Fruit fly (Drosophila melanogaster) whole organism, embryonic: ENCODE measurements around the gene aru.

ENCODE experiments used
- ATbp ChIP-seq: fragments of 200-800 bp; sonication (Bioruptor generic); optimal IDR thresholded peaks from 2 replicates; lab custom pipeline; 2017; ENCODE audit warnings: missing biosample characterization, mild to moderate bottlenecking, missing genetic modification characterization, missing genetic modification reagents
- Antp ChIP-seq: fragments of 200-800 bp; sonication (Bioruptor generic); optimal IDR thresholded peaks from 3 replicates; lab custom pipeline; 2016; ENCODE audit warnings: missing biosample characterization, missing genetic modification characterization
- Atf3 ChIP-seq: fragments of 200-800 bp; sonication (Bioruptor generic); optimal IDR thresholded peaks from 3 replicates; lab custom pipeline; 2016; ENCODE audit warnings: missing biosample characterization, missing genetic modification characterization
- Bteb2 ChIP-seq: fragments of 200-800 bp; sonication (Bioruptor generic); optimal IDR thresholded peaks from 2 replicates; lab custom pipeline; 2016; ENCODE audit warnings: missing biosample characterization, missing genetic modification characterization
- CG11723 ChIP-seq: fragments of 200-800 bp; sonication (Bioruptor generic); optimal IDR thresholded peaks from 2 replicates; lab custom pipeline; 2017; ENCODE audit warnings: missing biosample characterization, mild to moderate bottlenecking, missing genetic modification characterization
- CG12236 ChIP-seq: fragments of 200-800 bp; sonication (Bioruptor generic); optimal IDR thresholded peaks from 2 replicates; lab custom pipeline; 2016; ENCODE audit warnings: missing biosample characterization, missing genetic modification characterization
- CG1233 ChIP-seq: fragments of 200-800 bp; sonication (Bioruptor generic); optimal IDR thresholded peaks from 4 replicates; lab custom pipeline; 2018; ENCODE audit warnings: missing biosample characterization, mild to moderate bottlenecking, missing genetic modification characterization
- CG12769 ChIP-seq: fragments of 200-800 bp; sonication (Bioruptor generic); optimal IDR thresholded peaks from 2 replicates; lab custom pipeline; 2019; ENCODE audit warnings: missing biosample characterization, mild to moderate bottlenecking, missing genetic modification characterization, moderate library complexity
- CG14050 ChIP-seq: fragments of 200-800 bp; sonication (Bioruptor generic); IDR thresholded peaks from 3 replicates; pipeline ENCODE4 v1.3.6; 2022; ENCODE audit warnings: missing biosample characterization, missing genetic modification characterization
- CG16813 ChIP-seq: fragments of 200-800 bp; sonication (Bioruptor generic); IDR thresholded peaks from 3 replicates; pipeline ENCODE4 v1.3.6; 2022; ENCODE audit warnings: missing biosample characterization, missing genetic modification characterization; ENCODE audit not compliant: partially characterized antibody
- CG18599 ChIP-seq: fragments of 200-800 bp; sonication (Bioruptor generic); optimal IDR thresholded peaks from 3 replicates; lab custom pipeline; 2017; ENCODE audit warnings: missing biosample characterization, missing genetic modification characterization, mild to moderate bottlenecking, moderate library complexity, missing genetic modification reagents
- CG2889 ChIP-seq: fragments of 200-800 bp; sonication (Bioruptor generic); IDR thresholded peaks from 3 replicates; pipeline ENCODE4 v1.3.6; 2022; ENCODE audit warnings: missing biosample characterization, missing genetic modification characterization
- CG30020 ChIP-seq: fragments of 200-800 bp; optimal IDR thresholded peaks from 2 replicates; lab custom pipeline; 2019; ENCODE audit warnings: missing biosample characterization, mild to moderate bottlenecking, missing genetic modification characterization, moderate library complexity
- CG34422 ChIP-seq: fragments of 200-800 bp; sonication (Bioruptor generic); IDR thresholded peaks from 3 replicates; pipeline ENCODE4 v1.3.6; 2022; ENCODE audit warnings: missing biosample characterization, missing genetic modification characterization
- CG4820 ChIP-seq: fragments of 200-800 bp; sonication (Bioruptor generic); optimal IDR thresholded peaks from 3 replicates; lab custom pipeline; 2016; ENCODE audit warnings: missing biosample characterization, missing genetic modification characterization
- CG5953 ChIP-seq: fragments of 200-800 bp; sonication (Bioruptor generic); IDR thresholded peaks from 2 replicates; pipeline ENCODE4 v1.3.6; 2022; ENCODE audit warnings: missing biosample characterization, missing genetic modification characterization
- CG6683 ChIP-seq: fragments of 200-800 bp; sonication (Bioruptor generic); optimal IDR thresholded peaks from 2 replicates; lab custom pipeline; 2017; ENCODE audit warnings: missing biosample characterization, mild to moderate bottlenecking, missing genetic modification characterization, missing genetic modification reagents
- CG6765 ChIP-seq: fragments of 200-800 bp; sonication (Bioruptor generic); optimal IDR thresholded peaks from 3 replicates; lab custom pipeline; 2017; ENCODE audit warnings: missing biosample characterization, mild to moderate bottlenecking, missing genetic modification characterization
- CG7556 ChIP-seq: fragments of 200-800 bp; sonication (Bioruptor generic); optimal IDR thresholded peaks from 2 replicates; lab custom pipeline; 2017; ENCODE audit warnings: missing biosample characterization, mild to moderate bottlenecking, missing genetic modification characterization
- CG7839 ChIP-seq: fragments of 200-800 bp; sonication (Bioruptor generic); optimal IDR thresholded peaks from 3 replicates; lab custom pipeline; 2018; ENCODE audit warnings: missing biosample characterization, mild to moderate bottlenecking, missing genetic modification characterization, moderate library complexity
- CG8290 ChIP-seq, 3 experiments: fragments of 200-800 bp; sonication (Bioruptor generic); optimal IDR thresholded peaks; 2 replicates each; lab custom pipeline; 2016 to 2019; ENCODE audit warnings: missing biosample characterization in 3 of 3, missing genetic modification characterization in 3 of 3, mild to moderate bottlenecking in 2 of 3, moderate library complexity in 1 of 3
- CG9215 ChIP-seq: fragments of 200-800 bp; sonication (Bioruptor generic); IDR thresholded peaks from 2 replicates; pipeline ENCODE4 v1.3.6; 2022; ENCODE audit warnings: missing biosample characterization, missing genetic modification characterization
- Dek ChIP-seq: fragments of 200-800 bp; sonication (Bioruptor generic); optimal IDR thresholded peaks from 3 replicates; lab custom pipeline; 2019; ENCODE audit warnings: missing biosample characterization, mild to moderate bottlenecking, missing genetic modification characterization, moderate library complexity
- Hey ChIP-seq: fragments of 200-800 bp; sonication (Bioruptor generic); optimal IDR thresholded peaks from 3 replicates; lab custom pipeline; 2018; ENCODE audit warnings: missing biosample characterization, mild to moderate bottlenecking, missing genetic modification characterization
- Hmx ChIP-seq: fragments of 200-800 bp; sonication (Bioruptor generic); optimal IDR thresholded peaks from 2 replicates; lab custom pipeline; 2016; ENCODE audit warnings: missing biosample characterization, missing genetic modification characterization
- Hsf ChIP-seq: fragments of 200-800 bp; sonication (Bioruptor generic); optimal IDR thresholded peaks from 3 replicates; lab custom pipeline; 2016; ENCODE audit warnings: missing biosample characterization, missing genetic modification characterization
- MBD-R2 ChIP-seq: fragments of 200-800 bp; sonication (Bioruptor generic); IDR thresholded peaks from 2 replicates; pipeline ENCODE4 v1.3.6; 2022; ENCODE audit warnings: missing biosample characterization, missing genetic modification characterization
- Mad ChIP-seq: fragments of 200-800 bp; sonication (Bioruptor generic); optimal IDR thresholded peaks from 2 replicates; lab custom pipeline; 2016; ENCODE audit warnings: missing biosample characterization, missing genetic modification characterization
- NC2α ChIP-seq: fragments of 200-800 bp; sonication (Bioruptor generic); optimal IDR thresholded peaks from 2 replicates; lab custom pipeline; 2016; ENCODE audit warnings: missing biosample characterization, missing genetic modification characterization
- Scr ChIP-seq: fragments of 200-800 bp; sonication (Bioruptor generic); IDR thresholded peaks from 2 replicates; pipeline ENCODE4 v1.3.6; 2022; ENCODE audit warnings: missing biosample characterization, missing genetic modification characterization; ENCODE audit not compliant: partially characterized antibody
- Sin3A ChIP-seq: fragments of >200 bp; optimal IDR thresholded peaks from 2 replicates; lab custom pipeline; 2018
- Usf ChIP-seq: fragments of 200-800 bp; sonication (Bioruptor generic); optimal IDR thresholded peaks from 2 replicates; lab custom pipeline; 2017; ENCODE audit warnings: missing genotype, missing biosample characterization, missing genetic modification characterization
- YL-1 ChIP-seq: fragments of 200-800 bp; sonication (Bioruptor generic); optimal IDR thresholded peaks from 3 replicates; lab custom pipeline; 2017; ENCODE audit warnings: missing biosample characterization, mild to moderate bottlenecking, missing genetic modification characterization
- exex ChIP-seq: fragments of 200-800 bp; sonication (Bioruptor generic); optimal IDR thresholded peaks from 4 replicates; lab custom pipeline; 2018; ENCODE audit warnings: missing biosample characterization, mild to moderate bottlenecking, missing genetic modification characterization, moderate library complexity
- gro ChIP-seq: fragments of 200-800 bp; sonication (Bioruptor generic); optimal IDR thresholded peaks from 2 replicates; lab custom pipeline; 2016; ENCODE audit warnings: missing biosample characterization, missing genetic modification characterization
- jing ChIP-seq: fragments of 200-800 bp; sonication (Bioruptor generic); optimal IDR thresholded peaks from 2 replicates; lab custom pipeline; 2018; ENCODE audit warnings: missing biosample characterization, mild to moderate bottlenecking, missing genetic modification characterization
- kni ChIP-seq: fragments of 200-800 bp; sonication (Bioruptor generic); optimal IDR thresholded peaks from 3 replicates; lab custom pipeline; 2017; ENCODE audit warnings: mild to moderate bottlenecking, missing biosample characterization, missing genetic modification reagents, missing genetic modification characterization
- lbe ChIP-seq: fragments of 200-800 bp; sonication (Bioruptor generic); optimal IDR thresholded peaks from 2 replicates; lab custom pipeline; 2016; ENCODE audit warnings: missing biosample characterization, mild to moderate bottlenecking, missing genetic modification characterization
- pan ChIP-seq, 4 experiments: fragments of >200 bp in 3 of 4; fragments of 200-800 bp in 1 of 4; sonication (Bioruptor generic) in 1 of 4; optimal IDR thresholded peaks in 3 of 4; IDR thresholded peaks in 1 of 4; 2 replicates each; pipeline versions ENCODE4 v1.3.6 to Lab custom; 2017 to 2022; ENCODE audit warnings: missing biosample characterization in 2 of 4, missing genetic modification characterization in 2 of 4, mixed read lengths in 1 of 4
- phol ChIP-seq: fragments of 200-800 bp; sonication (Bioruptor generic); optimal IDR thresholded peaks from 3 replicates; lab custom pipeline; 2018; ENCODE audit warnings: missing biosample characterization, mild to moderate bottlenecking, missing genetic modification characterization, moderate library complexity
- prd ChIP-seq, 3 experiments: fragments of >200 bp in 2 of 3; fragments of 200-800 bp in 1 of 3; sonication (Bioruptor generic) in 1 of 3; optimal IDR thresholded peaks in 2 of 3; IDR thresholded peaks in 1 of 3; 2 replicates in 2 of 3; 3 replicates in 1 of 3; pipeline versions ENCODE4 v1.3.6 to Lab custom; 2017 to 2022; ENCODE audit warnings: missing biosample characterization in 1 of 3, missing genetic modification characterization in 1 of 3
- pum ChIP-seq: fragments of 200-800 bp; sonication (Bioruptor generic); optimal IDR thresholded peaks from 2 replicates; lab custom pipeline; 2016; ENCODE audit warnings: missing biosample characterization, missing genetic modification characterization
- sob ChIP-seq: fragments of 200-800 bp; sonication (Bioruptor generic); IDR thresholded peaks from 2 replicates; pipeline ENCODE4 v1.3.6; 2022; ENCODE audit warnings: missing biosample characterization, missing genetic modification characterization
- ssp ChIP-seq: fragments of 200-800 bp; sonication (Bioruptor generic); IDR thresholded peaks from 2 replicates; pipeline ENCODE4 v1.3.6; 2022; ENCODE audit warnings: missing biosample characterization, missing genetic modification characterization
- trh ChIP-seq: fragments of 200-800 bp; sonication (Bioruptor generic); optimal IDR thresholded peaks from 2 replicates; lab custom pipeline; 2016; ENCODE audit warnings: missing biosample characterization, missing genetic modification characterization
- unpg ChIP-seq: fragments of 200-800 bp; sonication (Bioruptor generic); optimal IDR thresholded peaks from 3 replicates; lab custom pipeline; 2018; ENCODE audit warnings: missing biosample characterization, mild to moderate bottlenecking, missing genetic modification characterization, moderate library complexity
- zen ChIP-seq: fragments of 200-800 bp; sonication (Bioruptor generic); optimal IDR thresholded peaks from 3 replicates; lab custom pipeline; 2018; ENCODE audit warnings: missing biosample characterization, mild to moderate bottlenecking, missing genetic modification characterization, moderate library complexity

Gene aru

dm6 chr2L:870749-871418 is 2.7 kb upstream of the aru start (continued):
- peak; percentile 52 for TF ChIP-seq Bteb2
- TF ChIP-seq CG14050 (GFP tag; lab: Robert Waterston, UW), result peak; percentile 24; the same call in 2 of the 3 replicates
- peak; percentile 38 for TF ChIP-seq CG12236
- TF ChIP-seq ssp (GFP tag; lab: Robert Waterston, UW), result no peak; the same call in 1 of the 2 replicates
- peak; percentile 13 for TF ChIP-seq trh (GFP tag; lab: Kevin White, UChicago)
- TF ChIP-seq CG11723 (GFP tag; lab: Kevin White, UChicago), result peak; percentile 39
- peak; percentile 98 for TF ChIP-seq YL-1
- no peak for TF ChIP-seq lbe (GFP tag; lab: Kevin White, UChicago)
- TF ChIP-seq gro (GFP tag; lab: Kevin White, UChicago), result peak; percentile 50
- TF ChIP-seq CG1233 (GFP tag; lab: Kevin White, UChicago), result peak; percentile 47
- no peak for TF ChIP-seq CG8290 (GFP tag; optimal IDR thresholded peaks at IDR 0.05; lab: Kevin White, UChicago)
- peak in 1 of 2 experiments; percentile 59 for TF ChIP-seq CG8290 (tag; optimal IDR thresholded peaks at IDR 0.05; lab: Kevin White, UChicago)
- no peak for TF ChIP-seq prd (optimal IDR thresholded peaks at IDR 0.05; lab: Kevin White, UChicago)
- peak; percentile 75 for TF ChIP-seq prd (GFP tag; IDR thresholded peaks at IDR 0.05; lab: Robert Waterston, UW)
- TF ChIP-seq Atf3 (GFP tag; lab: Kevin White, UChicago), result peak; percentile 57
- TF ChIP-seq CG12769 (tag; lab: Kevin White, UChicago), result peak; percentile 63
- TF ChIP-seq CG2889 (GFP tag; lab: Robert Waterston, UW), result no peak
- TF ChIP-seq Hey, result peak; percentile 15
- peak; percentile 52 for TF ChIP-seq CG4820 (GFP tag; lab: Kevin White, UChicago)
- TF ChIP-seq CG6765, result peak; percentile 67
- TF ChIP-seq Dek (tag; lab: Kevin White, UChicago), result peak; percentile 43
- peak; percentile 10 for TF ChIP-seq kni (GFP tag; lab: Kevin White, UChicago)
- TF ChIP-seq ATbp, result peak; percentile 41
- TF ChIP-seq zen (tag; lab: Kevin White, UChicago), result peak; percentile 34
- TF ChIP-seq Usf (GFP tag; lab: Kevin White, UChicago), result peak; percentile 56
- peak; percentile 99 for TF ChIP-seq phol (tag; lab: Kevin White, UChicago)
- no peak for TF ChIP-seq pan (optimal IDR thresholded peaks at IDR 0.05; lab: Kevin White, UChicago)
- peak in 1 of 2 experiments; percentile 78 for TF ChIP-seq pan (GFP tag; optimal IDR thresholded peaks at IDR 0.05 in 1 of 2, IDR thresholded peaks at IDR 0.05 in 1 of 2)
- peak; percentile 64 for TF ChIP-seq Sin3A (lab: Kevin White, UChicago)
- peak; percentile 37; the same call in 1 of the 3 replicates for TF ChIP-seq CG16813 (GFP tag; lab: Robert Waterston, UW)
- no peak; the same call in 2 of the 3 replicates for TF ChIP-seq CG34422 (GFP tag; lab: Robert Waterston, UW)
- peak; percentile 77 for TF ChIP-seq pum (GFP tag; lab: Kevin White, UChicago)
- no peak for TF ChIP-seq CG6683 (GFP tag; lab: Kevin White, UChicago)
- peak; percentile 77 for TF ChIP-seq Hsf
- TF ChIP-seq MBD-R2 (GFP tag; lab: Robert Waterston, UW), result peak; percentile 41; the same call in 1 of the 2 replicates
- peak; percentile 61 for TF ChIP-seq CG7556 (GFP tag; lab: Kevin White, UChicago)
- no peak for TF ChIP-seq jing (GFP tag; lab: Kevin White, UChicago)
- TF ChIP-seq Antp, result peak; percentile 76
- no peak for TF ChIP-seq CG5953 (GFP tag; lab: Robert Waterston, UW)
- peak; percentile 80 for TF ChIP-seq sob (GFP tag; lab: Robert Waterston, UW)
- TF ChIP-seq NC2α (GFP tag; lab: Kevin White, UChicago), result no peak
- TF ChIP-seq Mad (GFP tag; lab: Kevin White, UChicago), result peak; percentile 60
- TF ChIP-seq CG18599 (GFP tag; lab: Kevin White, UChicago), result peak; percentile 74
- peak; percentile 59 for TF ChIP-seq CG7839 (tag; lab: Kevin White, UChicago)
- TF ChIP-seq CG9215 (GFP tag; lab: Robert Waterston, UW), result peak; percentile 61
- TF ChIP-seq Scr (GFP tag; lab: Robert Waterston, UW), result 0 out of 2 replicates have a peak, but pooled peaks have one; percentile 30
- TF ChIP-seq unpg (GFP tag; lab: Kevin White, UChicago), result peak; percentile 71
- TF ChIP-seq CG30020 (tag; lab: Kevin White, UChicago), result no peak
- TF ChIP-seq exex (tag; lab: Kevin White, UChicago), result peak; percentile 4
- TF ChIP-seq Hmx, result no peak
